In the genomic region with DNA sequence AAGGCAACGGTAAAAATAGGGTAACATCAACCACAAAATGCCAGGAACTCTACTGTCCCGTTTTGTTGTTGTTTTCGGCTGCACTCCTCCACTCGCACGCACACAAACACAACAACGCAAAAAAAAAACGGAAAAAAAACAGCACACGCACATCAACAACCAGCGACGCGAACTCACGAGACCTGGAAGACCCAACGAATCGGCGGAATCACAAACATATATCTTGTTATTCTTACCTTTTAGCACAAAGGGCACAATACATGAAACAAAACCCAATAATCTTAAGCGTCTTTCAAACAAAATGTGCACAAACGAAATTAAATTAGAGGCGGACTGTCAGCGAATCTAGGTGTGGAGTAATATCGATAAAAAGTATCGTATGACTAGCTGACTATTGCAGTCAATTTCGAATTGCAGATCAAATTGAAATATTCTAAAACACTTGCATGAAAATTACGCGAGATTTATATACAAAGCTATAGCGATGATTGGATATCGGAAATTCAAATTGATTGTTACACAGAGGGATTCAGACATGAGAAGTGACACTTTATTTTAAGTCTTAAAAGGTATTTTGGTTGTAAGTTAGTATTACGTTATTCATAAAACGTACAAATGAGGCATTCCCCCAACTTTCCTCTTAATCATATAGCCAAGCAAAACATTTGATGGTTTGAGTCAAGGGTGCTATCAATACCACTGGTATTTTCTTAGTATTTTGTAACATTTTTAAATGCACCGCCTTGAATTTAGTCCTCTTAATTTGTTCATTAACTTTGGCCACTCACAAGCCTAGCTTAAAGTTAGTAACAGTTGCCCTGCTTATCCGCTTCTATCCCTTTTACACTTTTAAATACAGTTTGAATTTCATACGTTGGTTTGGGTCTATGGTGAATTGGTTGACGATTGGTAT, we compare ENCODE assay signal across 1 fruit fly cellular context.
TF ChIP-seq lines count a peak whose summit lies in the region.

A gene (minus strand): TSS at position 361 of the 913 bp plus-strand sequence.

TF ChIP-seq in whole organism, embryonic, 481 proteins besides CTCF, POLR2A, EP300 and RAD21 (continued from another document):
- TF ChIP-seq stwl (tag; optimal IDR thresholded peaks at IDR 0.05; lab: Kevin White, UChicago) (peak; percentile 0), vnd (GFP tag; IDR thresholded peaks at IDR 0.05; lab: Robert Waterston, UW; ENCODE audit: partially characterized antibody) (peak; percentile 49; the same call in 1 of the 3 replicates), CG12659 (GFP tag; optimal IDR thresholded peaks at IDR 0.05; lab: Kevin White, UChicago) (no peak), dan (GFP tag; IDR thresholded peaks at IDR 0.05; lab: Robert Waterston, UW) (no peak), odd (GFP tag; optimal IDR thresholded peaks at IDR 0.05; lab: Kevin White, UChicago) (no peak), Asciz (GFP tag; optimal IDR thresholded peaks at IDR 0.05; lab: Kevin White, UChicago) (no peak), Sin3A (optimal IDR thresholded peaks at IDR 0.05; lab: Kevin White, UChicago) (peak; percentile 73), Opbp (GFP tag; IDR thresholded peaks at IDR 0.05; lab: Robert Waterston, UW; ENCODE audit: partially characterized antibody) (peak; percentile 71), Aef1 (GFP tag; IDR thresholded peaks at IDR 0.05; lab: Robert Waterston, UW) (no peak), CG32532 (GFP tag; IDR thresholded peaks at IDR 0.05; lab: Robert Waterston, UW) (no peak), CG8388 (GFP tag; optimal IDR thresholded peaks at IDR 0.05; lab: Kevin White, UChicago) (no peak), slbo (GFP tag; IDR thresholded peaks at IDR 0.05; lab: Robert Waterston, UW) (no peak), mld (GFP tag; IDR thresholded peaks at IDR 0.05; lab: Robert Waterston, UW; ENCODE audit: partially characterized antibody) (no peak), crol (GFP tag; IDR thresholded peaks at IDR 0.05; lab: Robert Waterston, UW) (no peak), pnt (GFP tag; optimal IDR thresholded peaks at IDR 0.05; lab: Kevin White, UChicago) (no peak), sc (optimal IDR thresholded peaks at IDR 0.05; lab: Kevin White, UChicago) (no peak), sc (GFP tag; optimal IDR thresholded peaks at IDR 0.05; lab: Kevin White, UChicago) (no peak), CG33213 (GFP tag; optimal IDR thresholded peaks at IDR 0.05; lab: Kevin White, UChicago) (no peak), jing (GFP tag; optimal IDR thresholded peaks at IDR 0.05; lab: Kevin White, UChicago) (no peak), NFAT (GFP tag; IDR thresholded peaks at IDR 0.05; lab: Robert Waterston, UW) (no peak), sug (tag; optimal IDR thresholded peaks at IDR 0.05; lab: Kevin White, UChicago) (no peak), hb (GFP tag; IDR thresholded peaks at IDR 0.05; lab: Robert Waterston, UW; ENCODE audit: partially characterized antibody) (peak; percentile 49; the same call in 1 of the 3 replicates), CG34376 (GFP tag; optimal IDR thresholded peaks at IDR 0.05; lab: Kevin White, UChicago) (no peak), tup (GFP tag; optimal IDR thresholded peaks at IDR 0.05; lab: Kevin White, UChicago) (no peak), Hr51 (GFP tag; optimal IDR thresholded peaks at IDR 0.05; lab: Kevin White, UChicago) (no peak), CG3407 (GFP tag; optimal IDR thresholded peaks at IDR 0.05; lab: Kevin White, UChicago) (no peak), sr (GFP tag; IDR thresholded peaks at IDR 0.05; lab: Robert Waterston, UW) (no peak), HLH3B (GFP tag; IDR thresholded peaks at IDR 0.05; lab: Robert Waterston, UW) (no peak), chif (GFP tag; optimal IDR thresholded peaks at IDR 0.05; lab: Kevin White, UChicago) (no peak), CG6654 (GFP tag; optimal IDR thresholded peaks at IDR 0.05; lab: Kevin White, UChicago) (peak; percentile 42), CG11085 (GFP tag; IDR thresholded peaks at IDR 0.05; lab: Robert Waterston, UW) (no peak), row (GFP tag; IDR thresholded peaks at IDR 0.05; lab: Robert Waterston, UW) (peak; percentile 23; the same call in 1 of the 3 replicates), cato (GFP tag; optimal IDR thresholded peaks at IDR 0.05; lab: Kevin White, UChicago; ENCODE audit: borderline replicate concordance) (no peak), CG31388 (GFP tag; optimal IDR thresholded peaks at IDR 0.05; lab: Kevin White, UChicago) (no peak), Fer1 (GFP tag; optimal IDR thresholded peaks at IDR 0.05; lab: Kevin White, UChicago) (no peak), CG9817 (tag; optimal IDR thresholded peaks at IDR 0.05; lab: Kevin White, UChicago) (no peak), Tbp (GFP tag; optimal IDR thresholded peaks at IDR 0.05; lab: Kevin White, UChicago) (no peak), CG7786 (GFP tag; optimal IDR thresholded peaks at IDR 0.05; lab: Kevin White, UChicago) (no peak), CG13624 (GFP tag; optimal IDR thresholded peaks at IDR 0.05; lab: Kevin White, UChicago) (no peak), CG1024 (GFP tag; IDR thresholded peaks at IDR 0.05; lab: Robert Waterston, UW) (no peak), gsb (GFP tag; IDR thresholded peaks at IDR 0.05; lab: Robert Waterston, UW) (no peak), CG7372 (GFP tag; IDR thresholded peaks at IDR 0.05; lab: Robert Waterston, UW) (no peak), Gsc (GFP tag; IDR thresholded peaks at IDR 0.05; lab: Robert Waterston, UW) (no peak), Sox100B (GFP tag; optimal IDR thresholded peaks at IDR 0.05; lab: Kevin White, UChicago) (no peak), emc (GFP tag; optimal IDR thresholded peaks at IDR 0.05; lab: Kevin White, UChicago) (no peak), Dbx (GFP tag; IDR thresholded peaks at IDR 0.05; lab: Robert Waterston, UW) (no peak), cad (GFP tag; optimal IDR thresholded peaks at IDR 0.05; lab: Kevin White, UChicago) (no peak), D (optimal IDR thresholded peaks at IDR 0.05; lab: Kevin White, UChicago) (no peak), D (GFP tag; optimal IDR thresholded peaks at IDR 0.05; lab: Kevin White, UChicago) (no peak), Atf6 (GFP tag; IDR thresholded peaks at IDR 0.05; lab: Robert Waterston, UW) (no peak), otp (GFP tag; IDR thresholded peaks at IDR 0.05; lab: Robert Waterston, UW) (no peak)
